Worm (Caenorhabditis elegans): Measurements from ENCODE around the gene acp-4.

Gene acp-4

DNA sequence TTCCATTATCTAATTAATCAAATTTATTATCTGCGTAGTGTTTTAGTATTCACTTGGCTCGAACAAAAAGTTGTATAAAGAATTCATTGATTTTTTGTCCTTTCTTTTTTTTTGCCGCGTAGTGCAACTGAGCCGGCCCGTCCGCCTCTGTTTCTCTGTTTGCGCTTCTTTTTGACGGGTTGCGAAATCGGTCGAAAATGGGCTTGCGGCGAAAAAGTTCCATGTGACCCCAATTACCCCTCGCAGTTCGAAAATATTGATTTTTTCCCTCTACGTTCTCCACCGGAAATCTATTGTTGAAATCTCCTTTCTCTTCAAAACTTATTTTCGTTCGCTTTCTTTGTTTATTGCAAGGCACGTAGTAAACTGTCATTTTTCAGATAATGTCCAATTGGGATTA lies 22.5 kb upstream of the acp-4 start, which contains the start of gene zyg-9:
TSS of gene zyg-9 (plus strand) at position 381 of the 400 bp plus-strand sequence.
- TF ChIP-seq flt-1 (GFP tag; IDR thresholded peaks at IDR 0.05) (no peak), tbx-37 (GFP tag; conservative IDR thresholded peaks at IDR 0.05) (no peak), ceh-36 (tag; optimal IDR thresholded peaks at IDR 0.05) (no peak), aly-1 (tag; optimal IDR thresholded peaks at IDR 0.05) (no peak), pes-1 (GFP tag; IDR thresholded peaks at IDR 0.05) (no peak), ets-7 (tag; optimal IDR thresholded peaks at IDR 0.05) (no peak), F13C5.2 (tag; optimal IDR thresholded peaks at IDR 0.05) (no peak), ama-1 (optimal IDR thresholded peaks at IDR 0.05) (no peak), hnd-1 (tag; optimal IDR thresholded peaks at IDR 0.05) (no peak), hmg-4 (GFP tag; optimal IDR thresholded peaks at IDR 0.05) (no peak), ceh-13 (GFP tag; optimal IDR thresholded peaks at IDR 0.05) (no peak), hmbx-1 (tag; optimal IDR thresholded peaks at IDR 0.05) (no peak), tbx-11 (GFP tag; IDR thresholded peaks at IDR 0.05) (no peak), B0310.2 (tag; optimal IDR thresholded peaks at IDR 0.05) (no peak), sea-1 (GFP tag; conservative IDR thresholded peaks at IDR 0.05) (no peak), tra-4 (tag; optimal IDR thresholded peaks at IDR 0.05) (no peak), scrt-1 (GFP tag; IDR thresholded peaks at IDR 0.05) (no peak)

DNA sequence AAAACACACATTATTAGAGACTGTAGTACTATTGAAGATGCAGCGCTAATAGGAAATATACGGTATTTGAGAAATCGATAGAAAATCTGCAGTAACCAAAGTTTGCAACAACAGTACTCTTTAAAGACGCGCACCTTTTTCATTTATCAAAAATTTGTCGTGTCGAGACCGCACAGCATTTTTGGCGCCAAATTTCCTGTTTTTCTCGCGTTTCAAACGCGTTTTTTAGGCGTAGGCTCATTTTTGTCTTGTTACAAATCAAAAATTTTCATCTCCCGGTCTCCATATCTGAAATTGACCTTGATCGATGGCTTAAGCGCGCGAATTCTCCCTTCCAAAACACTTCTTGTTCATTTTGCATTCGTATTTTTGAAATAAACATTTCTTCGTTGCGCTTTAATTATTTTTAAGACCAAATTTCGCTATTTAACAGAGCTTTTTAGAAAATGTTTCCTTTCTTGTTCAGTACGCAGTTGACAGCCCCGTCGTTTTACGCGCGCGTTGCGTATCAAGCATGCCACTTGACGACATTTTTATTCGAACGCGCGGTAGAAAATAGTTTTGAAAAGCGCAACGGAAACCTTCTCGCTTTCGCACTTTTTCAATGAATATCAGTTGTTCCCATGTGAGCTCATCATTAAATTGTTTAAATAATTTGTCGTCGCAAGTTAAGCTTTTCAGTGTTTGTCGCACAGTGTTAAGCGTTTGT lies 21.9 kb upstream of the acp-4 start:
- TF ChIP-seq ceh-36 (tag; optimal IDR thresholded peaks at IDR 0.05) (no peak), tbx-37 (GFP tag; conservative IDR thresholded peaks at IDR 0.05) (no peak), hmbx-1 (tag; optimal IDR thresholded peaks at IDR 0.05) (no peak), ets-7 (tag; optimal IDR thresholded peaks at IDR 0.05) (no peak), tra-4 (tag; optimal IDR thresholded peaks at IDR 0.05) (no peak), pes-1 (GFP tag; IDR thresholded peaks at IDR 0.05) (no peak), hmg-4 (GFP tag; optimal IDR thresholded peaks at IDR 0.05) (no peak), F13C5.2 (tag; optimal IDR thresholded peaks at IDR 0.05) (no peak), ceh-13 (GFP tag; optimal IDR thresholded peaks at IDR 0.05) (no peak), scrt-1 (GFP tag; IDR thresholded peaks at IDR 0.05) (no peak), ama-1 (optimal IDR thresholded peaks at IDR 0.05) (no peak), B0310.2 (tag; optimal IDR thresholded peaks at IDR 0.05) (no peak), aly-1 (tag; optimal IDR thresholded peaks at IDR 0.05) (no peak), sea-1 (GFP tag; conservative IDR thresholded peaks at IDR 0.05) (no peak), hnd-1 (tag; optimal IDR thresholded peaks at IDR 0.05) (no peak), flt-1 (GFP tag; IDR thresholded peaks at IDR 0.05) (no peak), tbx-11 (GFP tag; IDR thresholded peaks at IDR 0.05) (no peak)

ce11 chrII:8456094-8456493 lies 21.2 kb upstream of the acp-4 start, which contains the start of gene F22B5.6:
Gene F22B5.6 (minus strand): TSS chrII:8456194.
- TF ChIP-seq ceh-13 (GFP tag; optimal IDR thresholded peaks at IDR 0.05) (no peak), ceh-36 (tag; optimal IDR thresholded peaks at IDR 0.05) (no peak), aly-1 (tag; optimal IDR thresholded peaks at IDR 0.05) (no peak), sea-1 (GFP tag; conservative IDR thresholded peaks at IDR 0.05) (no peak), hmbx-1 (tag; optimal IDR thresholded peaks at IDR 0.05) (no peak), tbx-37 (GFP tag; conservative IDR thresholded peaks at IDR 0.05) (no peak), ama-1 (optimal IDR thresholded peaks at IDR 0.05) (no peak), ets-7 (tag; optimal IDR thresholded peaks at IDR 0.05) (no peak), scrt-1 (GFP tag; IDR thresholded peaks at IDR 0.05) (no peak), hnd-1 (tag; optimal IDR thresholded peaks at IDR 0.05) (no peak), tbx-11 (GFP tag; IDR thresholded peaks at IDR 0.05) (no peak), pes-1 (GFP tag; IDR thresholded peaks at IDR 0.05) (no peak), F13C5.2 (tag; optimal IDR thresholded peaks at IDR 0.05) (no peak)

DNA sequence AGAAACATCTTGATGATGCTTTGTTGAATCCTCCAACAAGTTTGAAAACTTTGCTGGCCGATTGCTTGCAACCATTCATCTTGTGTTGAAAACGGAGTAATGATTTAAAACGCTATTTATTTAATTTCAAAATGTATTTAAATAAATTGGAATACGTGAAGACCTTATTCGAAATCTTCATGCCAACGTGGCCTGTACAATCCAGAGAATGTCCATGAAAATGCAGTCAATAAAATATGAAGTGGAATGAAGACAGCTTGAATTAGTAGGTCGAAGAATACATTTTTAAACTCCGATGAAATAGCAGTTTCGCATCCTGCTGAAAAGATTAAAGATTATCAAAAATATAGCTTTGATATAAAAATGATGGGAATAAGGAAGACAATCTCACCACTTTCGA lies 19.6 kb upstream of the acp-4 start, which contains the start of gene F22B5.5:
TSS of gene F22B5.5 (minus strand) at position 101 of the 400 bp plus-strand sequence.
- TF ChIP-seq B0310.2 (tag; optimal IDR thresholded peaks at IDR 0.05), result no peak
- TF ChIP-seq ceh-13 (GFP tag; optimal IDR thresholded peaks at IDR 0.05), result no peak
- no peak for TF ChIP-seq flt-1 (GFP tag; IDR thresholded peaks at IDR 0.05)
- TF ChIP-seq tbx-11 (GFP tag; IDR thresholded peaks at IDR 0.05), result no peak
- TF ChIP-seq hmbx-1 (tag; optimal IDR thresholded peaks at IDR 0.05), result no peak
- TF ChIP-seq ets-7 (tag; optimal IDR thresholded peaks at IDR 0.05), result no peak
- TF ChIP-seq F13C5.2 (tag; optimal IDR thresholded peaks at IDR 0.05), result no peak
- TF ChIP-seq scrt-1 (GFP tag; IDR thresholded peaks at IDR 0.05), result no peak

DNA sequence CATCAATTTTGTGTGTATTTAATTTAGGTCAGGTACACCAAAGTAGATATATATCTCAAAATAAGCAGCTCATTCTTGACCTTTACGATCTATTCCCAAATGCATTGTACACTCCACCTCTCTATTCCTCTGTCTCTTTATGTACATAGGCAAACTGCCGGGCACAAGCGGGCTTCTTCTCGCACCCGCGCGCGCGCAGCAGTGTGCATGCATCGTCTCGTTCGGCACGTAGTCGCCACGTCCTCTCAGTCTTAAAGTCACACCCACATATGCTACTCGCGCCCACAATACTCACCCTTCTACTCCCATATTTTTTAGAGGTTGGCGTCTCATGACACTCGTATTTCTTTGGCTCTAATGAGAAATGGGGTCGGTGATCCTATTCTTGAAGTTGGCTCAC lies 16.5 kb upstream of the acp-4 start:
- TF ChIP-seq scrt-1 (GFP tag; IDR thresholded peaks at IDR 0.05), result no peak
- TF ChIP-seq tbx-37 (GFP tag; conservative IDR thresholded peaks at IDR 0.05), result no peak
- no peak for TF ChIP-seq hnd-1 (tag; optimal IDR thresholded peaks at IDR 0.05)
- no peak for TF ChIP-seq F13C5.2 (tag; optimal IDR thresholded peaks at IDR 0.05)
- TF ChIP-seq hmg-4 (GFP tag; optimal IDR thresholded peaks at IDR 0.05), result no peak
- TF ChIP-seq aly-1 (tag; optimal IDR thresholded peaks at IDR 0.05), result no peak
- TF ChIP-seq tra-4 (tag; optimal IDR thresholded peaks at IDR 0.05), result no peak
- no peak for TF ChIP-seq sea-1 (GFP tag; conservative IDR thresholded peaks at IDR 0.05)
- TF ChIP-seq pes-1 (GFP tag; IDR thresholded peaks at IDR 0.05), result no peak
- TF ChIP-seq tbx-11 (GFP tag; IDR thresholded peaks at IDR 0.05), result no peak
- TF ChIP-seq hmbx-1 (tag; optimal IDR thresholded peaks at IDR 0.05), result no peak
- TF ChIP-seq flt-1 (GFP tag; IDR thresholded peaks at IDR 0.05), result no peak
- no peak for TF ChIP-seq ceh-36 (tag; optimal IDR thresholded peaks at IDR 0.05)
- TF ChIP-seq ets-7 (tag; optimal IDR thresholded peaks at IDR 0.05), result no peak
- no peak for TF ChIP-seq B0310.2 (tag; optimal IDR thresholded peaks at IDR 0.05)
- no peak for TF ChIP-seq ceh-13 (GFP tag; optimal IDR thresholded peaks at IDR 0.05)
- TF ChIP-seq ama-1 (optimal IDR thresholded peaks at IDR 0.05), result no peak

ce11 chrII:8450750-8451149 lies 15.8 kb upstream of the acp-4 start:
- TF ChIP-seq pes-1 (GFP tag; IDR thresholded peaks at IDR 0.05) (no peak), hmg-4 (GFP tag; optimal IDR thresholded peaks at IDR 0.05) (no peak), tra-4 (tag; optimal IDR thresholded peaks at IDR 0.05) (no peak), F13C5.2 (tag; optimal IDR thresholded peaks at IDR 0.05) (no peak), aly-1 (tag; optimal IDR thresholded peaks at IDR 0.05) (no peak), sea-1 (GFP tag; conservative IDR thresholded peaks at IDR 0.05) (no peak), ceh-13 (GFP tag; optimal IDR thresholded peaks at IDR 0.05) (no peak)

- no peak for TF ChIP-seq ceh-36 (tag; optimal IDR thresholded peaks at IDR 0.05)
- TF ChIP-seq ets-7 (tag; optimal IDR thresholded peaks at IDR 0.05), result no peak
- no peak for TF ChIP-seq ceh-13 (GFP tag; optimal IDR thresholded peaks at IDR 0.05)
- TF ChIP-seq scrt-1 (GFP tag; IDR thresholded peaks at IDR 0.05), result no peak
- no peak for TF ChIP-seq flt-1 (GFP tag; IDR thresholded peaks at IDR 0.05)
- no peak for TF ChIP-seq pes-1 (GFP tag; IDR thresholded peaks at IDR 0.05)
These were observed 14.8 kb upstream of the acp-4 start, which contains the start of gene F22B5.4 for ce11 chrII:8449660-8450118. Gene F22B5.4 (plus strand): TSS chrII:8449710.

All from whole organism, early embryonic.